Fruit fly (Drosophila melanogaster) whole organism, embryonic: ENCODE results near the gene Ppt1.

Experiments used
- CG10979 ChIP-seq: fragments of 200-800 bp; sonication (Bioruptor generic); optimal IDR thresholded peaks from 2 replicates; lab custom pipeline; 2018; ENCODE audit warnings: missing biosample characterization, mild to moderate bottlenecking, missing genetic modification characterization, moderate library complexity
- CG1602 ChIP-seq: fragments of 200-800 bp; sonication (Bioruptor generic); optimal IDR thresholded peaks from 3 replicates; lab custom pipeline; 2016; ENCODE audit warnings: missing biosample characterization, missing genetic modification characterization
- CG1603 ChIP-seq: fragments of 200-800 bp; sonication (Bioruptor generic); optimal IDR thresholded peaks from 2 replicates; lab custom pipeline; 2019; ENCODE audit warnings: missing biosample characterization, mild to moderate bottlenecking, missing genetic modification characterization, moderate library complexity
- CG1792 ChIP-seq: fragments of 200-800 bp; sonication (Bioruptor generic); optimal IDR thresholded peaks from 2 replicates; lab custom pipeline; 2016; ENCODE audit warnings: missing biosample characterization, missing genetic modification characterization
- CG18599 ChIP-seq: fragments of 200-800 bp; sonication (Bioruptor generic); optimal IDR thresholded peaks from 3 replicates; lab custom pipeline; 2017; ENCODE audit warnings: missing biosample characterization, missing genetic modification characterization, mild to moderate bottlenecking, moderate library complexity, missing genetic modification reagents
- CG2116 ChIP-seq: fragments of 200-800 bp; sonication (Bioruptor generic); optimal IDR thresholded peaks from 3 replicates; lab custom pipeline; 2018; ENCODE audit warnings: missing biosample characterization, mild to moderate bottlenecking, missing genetic modification characterization
- CG30020 ChIP-seq: fragments of 200-800 bp; optimal IDR thresholded peaks from 2 replicates; lab custom pipeline; 2019; ENCODE audit warnings: missing biosample characterization, mild to moderate bottlenecking, missing genetic modification characterization, moderate library complexity
- CG3065 ChIP-seq: fragments of 200-800 bp; sonication (Bioruptor generic); optimal IDR thresholded peaks from 2 replicates; lab custom pipeline; 2016; ENCODE audit warnings: missing biosample characterization, missing genetic modification characterization
- CG6689 ChIP-seq: fragments of 200-800 bp; sonication (Bioruptor generic); IDR thresholded peaks from 2 replicates; pipeline ENCODE4 v1.3.6; 2022; ENCODE audit warnings: missing biosample characterization, missing genetic modification characterization
- CG7271 ChIP-seq: fragments of 200-800 bp; sonication (Bioruptor generic); optimal IDR thresholded peaks from 2 replicates; lab custom pipeline; 2018; ENCODE audit warnings: missing biosample characterization, mild to moderate bottlenecking, missing genetic modification characterization, moderate library complexity
- CG7839 ChIP-seq: fragments of 200-800 bp; sonication (Bioruptor generic); optimal IDR thresholded peaks from 3 replicates; lab custom pipeline; 2018; ENCODE audit warnings: missing biosample characterization, mild to moderate bottlenecking, missing genetic modification characterization, moderate library complexity
- CG8089 ChIP-seq: fragments of 200-800 bp; sonication (Bioruptor generic); optimal IDR thresholded peaks from 3 replicates; lab custom pipeline; 2016; ENCODE audit warnings: missing biosample characterization, missing genetic modification characterization
- CG8388 ChIP-seq: fragments of 200-800 bp; sonication (Bioruptor generic); optimal IDR thresholded peaks from 2 replicates; lab custom pipeline; 2019; ENCODE audit warnings: missing biosample characterization, mild to moderate bottlenecking, missing genetic modification characterization, moderate library complexity
- CG8765 ChIP-seq: fragments of 200-800 bp; sonication (Bioruptor generic); IDR thresholded peaks from 2 replicates; pipeline ENCODE4 v1.3.6; 2022; ENCODE audit warnings: missing biosample characterization, missing genetic modification characterization
- CG9727 ChIP-seq: fragments of 200-800 bp; sonication (Bioruptor generic); optimal IDR thresholded peaks from 3 replicates; lab custom pipeline; 2017; ENCODE audit warnings: missing biosample characterization, mild to moderate bottlenecking, missing genetic modification characterization
- CHES-1-like ChIP-seq: fragments of 200-800 bp; sonication (Bioruptor generic); optimal IDR thresholded peaks from 2 replicates; lab custom pipeline; 2016; ENCODE audit warnings: missing biosample characterization, missing genetic modification characterization
- Dip3 ChIP-seq: fragments of 200-800 bp; sonication (Bioruptor generic); optimal IDR thresholded peaks from 3 replicates; lab custom pipeline; 2016; ENCODE audit warnings: missing biosample characterization, missing genetic modification characterization
- Dll ChIP-seq: fragments of 200-800 bp; sonication (Bioruptor generic); IDR thresholded peaks from 4 replicates; pipeline ENCODE4 v1.3.6; 2022; ENCODE audit warnings: missing biosample characterization, missing genetic modification characterization; ENCODE audit not compliant: partially characterized antibody
- Ets65A ChIP-seq: fragments of 200-800 bp; sonication (Bioruptor generic); peaks from one replicate; lab custom pipeline; 2016; ENCODE audit warnings: missing biosample characterization, missing genetic modification characterization
- H2.0 ChIP-seq: fragments of 200-800 bp; sonication (Bioruptor generic); IDR thresholded peaks from 2 replicates; pipeline ENCODE4 v1.3.6; 2022; ENCODE audit warnings: missing biosample characterization, missing genetic modification characterization
- HLH3B ChIP-seq: fragments of 200-800 bp; sonication (Bioruptor generic); IDR thresholded peaks from 2 replicates; pipeline ENCODE4 v1.3.6; 2022; ENCODE audit warnings: missing biosample characterization, missing genetic modification characterization
- Jarid2 ChIP-seq: fragments of 200-800 bp; sonication (Bioruptor generic); optimal IDR thresholded peaks from 3 replicates; lab custom pipeline; 2017; ENCODE audit warnings: mild to moderate bottlenecking, missing biosample characterization, missing genetic modification reagents, missing genetic modification characterization
- Oli ChIP-seq: fragments of 200-800 bp; sonication (Bioruptor generic); optimal IDR thresholded peaks from 2 replicates; lab custom pipeline; 2018; ENCODE audit warnings: missing biosample characterization, mild to moderate bottlenecking, missing genetic modification characterization, moderate library complexity
- Ptx1 ChIP-seq: fragments of 200-800 bp; sonication (Bioruptor generic); IDR thresholded peaks from 2 replicates; pipeline ENCODE4 v1.3.6; 2022; ENCODE audit warnings: missing biosample characterization, missing genetic modification characterization
- Rfx ChIP-seq: fragments of 200-800 bp; sonication (Bioruptor generic); IDR thresholded peaks from 2 replicates; pipeline ENCODE4 v1.3.6; 2022; ENCODE audit warnings: missing biosample characterization, missing genetic modification characterization
- TFAM ChIP-seq: fragments of 200-800 bp; sonication (Bioruptor generic); optimal IDR thresholded peaks from 2 replicates; lab custom pipeline; 2017; ENCODE audit warnings: missing biosample characterization, missing genetic modification characterization, inconsistent platforms
- Xbp1 ChIP-seq: fragments of 200-800 bp; sonication (Bioruptor generic); optimal IDR thresholded peaks from 3 replicates; lab custom pipeline; 2016; ENCODE audit warnings: missing biosample characterization, mild to moderate bottlenecking, missing genetic modification characterization
- abd-A ChIP-seq: fragments of 200-800 bp; sonication (Bioruptor generic); optimal IDR thresholded peaks from 3 replicates; lab custom pipeline; 2019; ENCODE audit warnings: missing biosample characterization, mild to moderate bottlenecking, missing genetic modification characterization, moderate library complexity
- dmrt11E ChIP-seq: fragments of 200-800 bp; sonication (Bioruptor generic); optimal IDR thresholded peaks from 3 replicates; lab custom pipeline; 2018; ENCODE audit warnings: missing biosample characterization, mild to moderate bottlenecking, missing genetic modification characterization, moderate library complexity
- dysf ChIP-seq: fragments of 200-800 bp; sonication (Bioruptor generic); IDR thresholded peaks from 3 replicates; pipeline ENCODE4 v1.3.6; 2022; ENCODE audit warnings: missing biosample characterization, missing genetic modification characterization
- fu2 ChIP-seq: fragments of 200-800 bp; sonication (Bioruptor generic); optimal IDR thresholded peaks from 2 replicates; lab custom pipeline; 2016; ENCODE audit warnings: missing biosample characterization, missing genetic modification characterization
- gcm2 ChIP-seq: fragments of 200-800 bp; sonication (Bioruptor generic); optimal IDR thresholded peaks from 2 replicates; lab custom pipeline; 2016; ENCODE audit warnings: missing biosample characterization, missing genetic modification characterization
- gem ChIP-seq: fragments of 200-800 bp; sonication (Bioruptor generic); optimal IDR thresholded peaks from 2 replicates; lab custom pipeline; 2019; ENCODE audit warnings: missing biosample characterization, mild to moderate bottlenecking, missing genetic modification characterization, moderate library complexity
- grau ChIP-seq: fragments of 200-800 bp; optimal IDR thresholded peaks from 3 replicates; lab custom pipeline; 2019; ENCODE audit warnings: missing biosample characterization, mild to moderate bottlenecking, missing genetic modification characterization, moderate library complexity
- grn ChIP-seq: fragments of 200-800 bp; sonication (Bioruptor generic); optimal IDR thresholded peaks from 3 replicates; lab custom pipeline; 2017; ENCODE audit warnings: missing biosample characterization, missing genetic modification characterization
- jigr1 ChIP-seq: fragments of 200-800 bp; sonication (Bioruptor generic); IDR thresholded peaks from 3 replicates; pipeline ENCODE4 v1.3.6; 2022; ENCODE audit warnings: missing biosample characterization, missing genetic modification characterization
- kah ChIP-seq: fragments of 200-800 bp; sonication (Bioruptor generic); optimal IDR thresholded peaks from 2 replicates; lab custom pipeline; 2018; ENCODE audit warnings: missing biosample characterization, mild to moderate bottlenecking, missing genetic modification characterization
- lab ChIP-seq: fragments of 200-800 bp; sonication (Bioruptor generic); optimal IDR thresholded peaks from 3 replicates; lab custom pipeline; 2017; ENCODE audit warnings: missing biosample characterization, missing genetic modification characterization, mild to moderate bottlenecking, moderate library complexity, missing genetic modification reagents
- lov ChIP-seq, 2 experiments: fragments of 200-800 bp in 1 of 2; fragments of >200 bp in 1 of 2; sonication (Bioruptor generic) in 1 of 2; IDR thresholded peaks in 1 of 2; optimal IDR thresholded peaks in 1 of 2; 2 replicates in 1 of 2; 3 replicates in 1 of 2; pipeline versions ENCODE4 v1.3.6 to Lab custom; 2017 to 2022; ENCODE audit warnings: missing biosample characterization in 1 of 2, missing genetic modification characterization in 1 of 2
- luna ChIP-seq: fragments of 200-800 bp; sonication (Bioruptor generic); optimal IDR thresholded peaks from 2 replicates; lab custom pipeline; 2016; ENCODE audit warnings: missing biosample characterization, missing genetic modification characterization
- nmo ChIP-seq: fragments of 200-800 bp; sonication (Bioruptor generic); optimal IDR thresholded peaks from 2 replicates; lab custom pipeline; 2018; ENCODE audit warnings: missing biosample characterization, mild to moderate bottlenecking, missing genetic modification characterization, moderate library complexity
- pho ChIP-seq: fragments of 200-800 bp; sonication (Bioruptor generic); optimal IDR thresholded peaks from 2 replicates; lab custom pipeline; 2016; ENCODE audit warnings: missing biosample characterization, missing genetic modification characterization
- prd ChIP-seq, 3 experiments: fragments of >200 bp in 2 of 3; fragments of 200-800 bp in 1 of 3; sonication (Bioruptor generic) in 1 of 3; optimal IDR thresholded peaks in 2 of 3; IDR thresholded peaks in 1 of 3; 2 replicates in 2 of 3; 3 replicates in 1 of 3; pipeline versions ENCODE4 v1.3.6 to Lab custom; 2017 to 2022; ENCODE audit warnings: missing biosample characterization in 1 of 3, missing genetic modification characterization in 1 of 3
- row ChIP-seq: fragments of 200-800 bp; sonication (Bioruptor generic); IDR thresholded peaks from 3 replicates; pipeline ENCODE4 v1.3.6; 2022; ENCODE audit warnings: missing biosample characterization, missing genetic modification characterization
- run ChIP-seq: fragments of 200-800 bp; sonication (Bioruptor generic); optimal IDR thresholded peaks from 3 replicates; lab custom pipeline; 2018; ENCODE audit warnings: missing biosample characterization, mild to moderate bottlenecking, missing genetic modification characterization
- so ChIP-seq: fragments of 200-800 bp; sonication (Bioruptor generic); IDR thresholded peaks from 3 replicates; pipeline ENCODE4 v1.3.6; 2022; ENCODE audit warnings: missing biosample characterization, missing genetic modification characterization
- toy ChIP-seq: fragments of 200-800 bp; sonication (Bioruptor generic); IDR thresholded peaks from 2 replicates; pipeline ENCODE4 v1.3.6; 2022; ENCODE audit warnings: missing biosample characterization, missing genetic modification characterization
- unpg ChIP-seq: fragments of 200-800 bp; sonication (Bioruptor generic); optimal IDR thresholded peaks from 3 replicates; lab custom pipeline; 2018; ENCODE audit warnings: missing biosample characterization, mild to moderate bottlenecking, missing genetic modification characterization, moderate library complexity
- vvl ChIP-seq: fragments of 200-800 bp; sonication (Bioruptor generic); IDR thresholded peaks from 2 replicates; pipeline ENCODE4 v1.3.6; 2022; ENCODE audit warnings: missing biosample characterization, missing genetic modification characterization
- wdn ChIP-seq: fragments of 200-800 bp; sonication (Bioruptor generic); IDR thresholded peaks from 2 replicates; pipeline ENCODE4 v1.3.6; 2022; ENCODE audit warnings: missing biosample characterization, missing genetic modification characterization

The Ppt1 gene

DNA sequence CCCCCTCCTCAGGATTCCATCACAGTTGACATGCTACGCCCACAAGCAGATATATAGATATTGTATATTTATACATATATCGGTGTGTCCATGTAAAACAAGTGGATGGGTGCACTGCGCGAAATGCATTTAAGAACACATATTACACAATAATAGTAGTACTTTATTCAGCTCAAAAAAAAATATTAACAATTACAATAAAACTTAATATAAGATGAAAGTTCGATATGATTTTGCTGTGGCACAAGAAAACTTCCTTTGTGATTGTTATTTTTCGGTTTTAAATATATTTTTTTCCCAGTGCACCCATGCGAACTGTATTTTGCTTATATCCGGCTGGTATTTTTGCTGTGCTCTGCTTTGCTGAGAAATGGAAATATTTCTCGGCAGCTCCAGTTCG is 41.4 kb upstream of the Ppt1 start (continued):
- TF ChIP-seq Dll (GFP tag; lab: Robert Waterston, UW) (no peak), CG1603 (no peak), TFAM (GFP tag; lab: Kevin White, UChicago) (no peak), jigr1 (GFP tag; lab: Robert Waterston, UW) (no peak), prd (optimal IDR thresholded peaks at IDR 0.05; lab: Kevin White, UChicago) (no peak), prd (GFP tag; IDR thresholded peaks at IDR 0.05; lab: Robert Waterston, UW) (peak; percentile 38; the same call in 1 of the 3 replicates), run (no peak), Xbp1 (GFP tag; lab: Kevin White, UChicago) (peak; percentile 23), pho (GFP tag; lab: Kevin White, UChicago) (no peak), Rfx (GFP tag; lab: Robert Waterston, UW) (no peak), CG2116 (no peak), Oli (tag; lab: Kevin White, UChicago) (peak; percentile 17), CG8388 (GFP tag; lab: Kevin White, UChicago) (peak; percentile 4), Ptx1 (0 out of 2 replicates have a peak, but pooled peaks have one; percentile 16), CG6689 (no peak), row (GFP tag; lab: Robert Waterston, UW) (0 out of 3 replicates have a peak, but pooled peaks have one; percentile 21), dysf (GFP tag; lab: Robert Waterston, UW) (0 out of 3 replicates have a peak, but pooled peaks have one; percentile 13), unpg (GFP tag; lab: Kevin White, UChicago) (peak; percentile 22), CG7271 (no peak), lab (GFP tag; lab: Kevin White, UChicago) (peak; percentile 13), CG7839 (tag; lab: Kevin White, UChicago) (peak; percentile 30), Dip3 (GFP tag; lab: Kevin White, UChicago) (no peak), CG9727 (peak; percentile 22), CG8089 (GFP tag; lab: Kevin White, UChicago) (no peak), grau (tag; lab: Kevin White, UChicago) (peak; percentile 3), lov (optimal IDR thresholded peaks at IDR 0.05; lab: Kevin White, UChicago) (no peak), lov (GFP tag; IDR thresholded peaks at IDR 0.05; lab: Robert Waterston, UW) (no peak), nmo (GFP tag; lab: Kevin White, UChicago) (peak; percentile 9), dmrt11E (tag; lab: Kevin White, UChicago) (peak; percentile 20), CHES-1-like (GFP tag; lab: Kevin White, UChicago) (no peak), so (GFP tag; lab: Robert Waterston, UW) (0 out of 3 replicates have a peak, but pooled peaks have one; percentile 26), Jarid2 (GFP tag; lab: Kevin White, UChicago) (no peak), gcm2 (no peak), vvl (GFP tag; lab: Robert Waterston, UW) (0 out of 2 replicates have a peak, but pooled peaks have one; percentile 24), CG10979 (peak; percentile 30), H2.0 (GFP tag; lab: Robert Waterston, UW) (no peak), gem (tag; lab: Kevin White, UChicago) (peak; percentile 57), kah (no peak), CG1602 (GFP tag; lab: Kevin White, UChicago) (peak; percentile 1)

DNA sequence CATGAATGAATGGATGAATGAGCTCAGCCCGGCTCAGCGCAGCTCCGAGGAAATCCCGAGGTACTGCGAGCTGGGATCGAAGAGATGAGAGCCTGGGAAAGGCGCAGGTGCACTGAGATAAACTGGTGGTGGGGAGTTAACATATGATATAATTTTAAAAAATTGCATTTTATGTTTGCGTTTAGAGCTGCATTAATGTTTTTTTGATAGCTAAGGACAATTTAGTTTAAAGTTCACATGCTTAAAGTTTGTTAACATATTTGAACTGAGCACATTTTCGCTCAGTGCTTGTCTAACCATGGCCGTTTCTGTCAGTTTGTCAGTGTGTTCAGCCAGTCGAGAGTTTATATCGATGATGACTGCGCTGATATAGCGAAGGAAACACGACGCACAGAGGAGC is 40.3 kb upstream of the Ppt1 start:
- TF ChIP-seq CG3065 (GFP tag; lab: Kevin White, UChicago) (no peak), luna (GFP tag; lab: Kevin White, UChicago) (no peak), fu2 (GFP tag; lab: Kevin White, UChicago) (no peak), CG18599 (GFP tag; lab: Kevin White, UChicago) (peak; percentile 63), abd-A (tag; lab: Kevin White, UChicago) (no peak), run (no peak), CG8765 (GFP tag; lab: Robert Waterston, UW) (0 out of 2 replicates have a peak, but pooled peaks have one; percentile 14), Ets65A (peak; percentile 73), CG30020 (no peak), toy (GFP tag; lab: Robert Waterston, UW) (no peak), HLH3B (0 out of 2 replicates have a peak, but pooled peaks have one; percentile 22), dmrt11E (tag; lab: Kevin White, UChicago) (peak; percentile 24), TFAM (GFP tag; lab: Kevin White, UChicago) (no peak), gem (tag; lab: Kevin White, UChicago) (peak; percentile 31), grau (tag; lab: Kevin White, UChicago) (peak; percentile 31), CG1792 (GFP tag; lab: Kevin White, UChicago) (no peak), grn (GFP tag; lab: Kevin White, UChicago) (no peak), wdn (GFP tag; lab: Robert Waterston, UW) (no peak)
